Fruit fly (Drosophila melanogaster) whole organism, embryonic: ENCODE data around the gene neur.

Source experiments
- CG10462 ChIP-seq: fragments of 200-800 bp; sonication (Bioruptor generic); optimal IDR thresholded peaks from 2 replicates; lab custom pipeline; 2016; ENCODE audit warnings: missing biosample characterization, missing genetic modification characterization
- CG10565 ChIP-seq: fragments of 200-800 bp; sonication (Bioruptor generic); optimal IDR thresholded peaks from 3 replicates; lab custom pipeline; 2016; ENCODE audit warnings: missing biosample characterization, mild to moderate bottlenecking, missing genetic modification characterization
- CG11398 ChIP-seq: fragments of 200-800 bp; sonication (Bioruptor generic); optimal IDR thresholded peaks from 2 replicates; lab custom pipeline; 2016; ENCODE audit warnings: missing biosample characterization, missing genetic modification characterization
- CG14014 ChIP-seq: fragments of 200-800 bp; sonication (Bioruptor generic); IDR thresholded peaks from 2 replicates; pipeline ENCODE4 v1.3.6; 2022; ENCODE audit warnings: missing biosample characterization, missing genetic modification characterization
- CG14050 ChIP-seq: fragments of 200-800 bp; sonication (Bioruptor generic); IDR thresholded peaks from 3 replicates; pipeline ENCODE4 v1.3.6; 2022; ENCODE audit warnings: missing biosample characterization, missing genetic modification characterization
- CG14710 ChIP-seq: fragments of 200-800 bp; sonication (Bioruptor generic); optimal IDR thresholded peaks from 3 replicates; lab custom pipeline; 2019; ENCODE audit warnings: missing biosample characterization, mild to moderate bottlenecking, missing genetic modification characterization, moderate library complexity
- CG17186 ChIP-seq: fragments of 200-800 bp; sonication (Bioruptor generic); optimal IDR thresholded peaks from 3 replicates; lab custom pipeline; 2017; ENCODE audit warnings: missing biosample characterization, missing genetic modification reagents, missing genetic modification characterization
- CG17912 ChIP-seq: fragments of 200-800 bp; sonication (Bioruptor generic); optimal IDR thresholded peaks from 2 replicates; lab custom pipeline; 2018; ENCODE audit warnings: missing biosample characterization, mild to moderate bottlenecking, missing genetic modification characterization
- CG18476 ChIP-seq: fragments of 200-800 bp; sonication (Bioruptor generic); optimal IDR thresholded peaks from 2 replicates; lab custom pipeline; 2016; ENCODE audit warnings: missing biosample characterization, mild to moderate bottlenecking, missing genetic modification characterization
- CG2120 ChIP-seq: fragments of 200-800 bp; sonication (Bioruptor generic); optimal IDR thresholded peaks from 3 replicates; lab custom pipeline; 2016; ENCODE audit warnings: missing biosample characterization, missing genetic modification characterization
- CG30020 ChIP-seq: fragments of 200-800 bp; optimal IDR thresholded peaks from 2 replicates; lab custom pipeline; 2019; ENCODE audit warnings: missing biosample characterization, mild to moderate bottlenecking, missing genetic modification characterization, moderate library complexity
- CG31224 ChIP-seq: fragments of 200-800 bp; sonication (Bioruptor generic); IDR thresholded peaks from 2 replicates; pipeline ENCODE4 v1.3.6; 2022; ENCODE audit warnings: missing biosample characterization, missing genetic modification characterization
- CG34422 ChIP-seq: fragments of 200-800 bp; sonication (Bioruptor generic); IDR thresholded peaks from 3 replicates; pipeline ENCODE4 v1.3.6; 2022; ENCODE audit warnings: missing biosample characterization, missing genetic modification characterization
- CG3995 ChIP-seq: fragments of 200-800 bp; sonication (Bioruptor generic); optimal IDR thresholded peaks from 3 replicates; lab custom pipeline; 2016; ENCODE audit warnings: missing biosample characterization, missing genetic modification characterization
- CG4854 ChIP-seq: fragments of 200-800 bp; sonication (Bioruptor generic); optimal IDR thresholded peaks from 2 replicates; lab custom pipeline; 2016; ENCODE audit warnings: missing biosample characterization, missing genetic modification characterization, inconsistent platforms
- CG6765 ChIP-seq: fragments of 200-800 bp; sonication (Bioruptor generic); optimal IDR thresholded peaks from 3 replicates; lab custom pipeline; 2017; ENCODE audit warnings: missing biosample characterization, mild to moderate bottlenecking, missing genetic modification characterization
- CG7372 ChIP-seq: fragments of 200-800 bp; sonication (Bioruptor generic); IDR thresholded peaks from 2 replicates; pipeline ENCODE4 v1.3.6; 2022; ENCODE audit warnings: missing biosample characterization, missing genetic modification characterization
- CG7556 ChIP-seq: fragments of 200-800 bp; sonication (Bioruptor generic); optimal IDR thresholded peaks from 2 replicates; lab custom pipeline; 2017; ENCODE audit warnings: missing biosample characterization, mild to moderate bottlenecking, missing genetic modification characterization
- CG7745 ChIP-seq: fragments of 200-800 bp; sonication (Bioruptor generic); optimal IDR thresholded peaks from 2 replicates; lab custom pipeline; 2018; ENCODE audit warnings: missing biosample characterization, mild to moderate bottlenecking, missing genetic modification characterization, moderate library complexity
- CG7928 ChIP-seq: fragments of 200-800 bp; sonication (Bioruptor generic); optimal IDR thresholded peaks from 2 replicates; lab custom pipeline; 2017; ENCODE audit warnings: missing biosample characterization, mild to moderate bottlenecking, missing genetic modification characterization
- CkIIα-i1 ChIP-seq: fragments of 200-800 bp; sonication (Bioruptor generic); IDR thresholded peaks from 2 replicates; pipeline ENCODE4 v1.3.6; 2022; ENCODE audit warnings: missing biosample characterization, missing genetic modification characterization
- D ChIP-seq, 2 experiments: fragments of 200-800 bp in 1 of 2; fragments of >200 bp in 1 of 2; sonication (Bioruptor generic) in 1 of 2; optimal IDR thresholded peaks; 2 replicates in 1 of 2; 3 replicates in 1 of 2; lab custom pipeline; 2017; ENCODE audit warnings: mild to moderate bottlenecking in 1 of 2, missing biosample characterization in 1 of 2, missing genetic modification characterization in 1 of 2, missing genetic modification reagents in 1 of 2
- Dbx ChIP-seq: fragments of 200-800 bp; sonication (Bioruptor generic); IDR thresholded peaks from 3 replicates; pipeline ENCODE4 v1.3.6; 2022; ENCODE audit warnings: missing biosample characterization, missing genetic modification characterization
- Doc3 ChIP-seq: fragments of 200-800 bp; sonication (Bioruptor generic); IDR thresholded peaks from 3 replicates; pipeline ENCODE4 v1.3.6; 2022; ENCODE audit warnings: missing biosample characterization, missing genetic modification characterization; ENCODE audit not compliant: partially characterized antibody
- Elba2 ChIP-seq: fragments of 200-800 bp; sonication (Bioruptor generic); optimal IDR thresholded peaks from 3 replicates; lab custom pipeline; 2016; ENCODE audit warnings: missing biosample characterization, missing genetic modification characterization
- H15 ChIP-seq: fragments of 200-800 bp; sonication (Bioruptor generic); IDR thresholded peaks from 3 replicates; pipeline ENCODE4 v1.3.6; 2022; ENCODE audit warnings: missing biosample characterization, missing genetic modification characterization
- HLH54F ChIP-seq: fragments of 200-800 bp; sonication (Bioruptor generic); optimal IDR thresholded peaks from 3 replicates; lab custom pipeline; 2016; ENCODE audit warnings: missing biosample characterization, missing genetic modification characterization
- Hmr ChIP-seq: fragments of 200-800 bp; sonication (Bioruptor generic); optimal IDR thresholded peaks from 3 replicates; lab custom pipeline; 2017; ENCODE audit warnings: mild to moderate bottlenecking, missing biosample characterization, missing genetic modification reagents, missing genetic modification characterization
- NK7.1 ChIP-seq: fragments of 200-800 bp; sonication (Bioruptor generic); optimal IDR thresholded peaks from 3 replicates; lab custom pipeline; 2016; ENCODE audit warnings: missing biosample characterization, missing genetic modification characterization
- Nf-YB ChIP-seq: fragments of 200-800 bp; sonication (Bioruptor generic); optimal IDR thresholded peaks from 3 replicates; lab custom pipeline; 2019; ENCODE audit warnings: missing biosample characterization, mild to moderate bottlenecking, missing genetic modification characterization, moderate library complexity
- YL-1 ChIP-seq: fragments of 200-800 bp; sonication (Bioruptor generic); optimal IDR thresholded peaks from 3 replicates; lab custom pipeline; 2017; ENCODE audit warnings: missing biosample characterization, mild to moderate bottlenecking, missing genetic modification characterization
- cato ChIP-seq: fragments of 200-800 bp; sonication (Bioruptor generic); optimal IDR thresholded peaks from 2 replicates; lab custom pipeline; 2016; ENCODE audit warnings: missing biosample characterization, missing genetic modification characterization, borderline replicate concordance
- chif ChIP-seq, 2 experiments: fragments of 200-800 bp; sonication (Bioruptor generic); optimal IDR thresholded peaks; 3 replicates each; lab custom pipeline; 2016; ENCODE audit warnings: missing biosample characterization in 2 of 2, missing genetic modification characterization in 2 of 2
- chn ChIP-seq: fragments of 200-800 bp; sonication (Bioruptor generic); optimal IDR thresholded peaks from 2 replicates; lab custom pipeline; 2016; ENCODE audit warnings: missing biosample characterization, missing genetic modification characterization
- crp ChIP-seq, 2 experiments: fragments of 200-800 bp; sonication (Bioruptor generic); optimal IDR thresholded peaks; 2 replicates in 1 of 2; 3 replicates in 1 of 2; lab custom pipeline; 2017; ENCODE audit warnings: missing biosample characterization in 2 of 2, missing genetic modification characterization in 2 of 2, mild to moderate bottlenecking in 1 of 2, moderate library complexity in 1 of 2
- fru ChIP-seq: fragments of >200 bp; optimal IDR thresholded peaks from 2 replicates; lab custom pipeline; 2017
- grn ChIP-seq: fragments of 200-800 bp; sonication (Bioruptor generic); optimal IDR thresholded peaks from 3 replicates; lab custom pipeline; 2017; ENCODE audit warnings: missing biosample characterization, missing genetic modification characterization
- gsb-n ChIP-seq: fragments of 200-800 bp; sonication (Bioruptor generic); optimal IDR thresholded peaks from 3 replicates; lab custom pipeline; 2018; ENCODE audit warnings: missing biosample characterization, mild to moderate bottlenecking, missing genetic modification characterization
- hbn ChIP-seq: fragments of 200-800 bp; sonication (Bioruptor generic); IDR thresholded peaks from 2 replicates; pipeline ENCODE4 v1.3.6; 2022; ENCODE audit warnings: missing biosample characterization, missing genetic modification characterization; ENCODE audit not compliant: partially characterized antibody
- jing ChIP-seq: fragments of 200-800 bp; sonication (Bioruptor generic); optimal IDR thresholded peaks from 2 replicates; lab custom pipeline; 2018; ENCODE audit warnings: missing biosample characterization, mild to moderate bottlenecking, missing genetic modification characterization
- mld ChIP-seq: fragments of 200-800 bp; sonication (Bioruptor generic); IDR thresholded peaks from 3 replicates; pipeline ENCODE4 v1.3.6; 2022; ENCODE audit warnings: missing biosample characterization, missing genetic modification characterization; ENCODE audit not compliant: partially characterized antibody
- nau ChIP-seq: fragments of 200-800 bp; sonication (Bioruptor generic); optimal IDR thresholded peaks from 3 replicates; lab custom pipeline; 2017; ENCODE audit warnings: missing biosample characterization, mild to moderate bottlenecking, missing genetic modification characterization, missing genetic modification reagents
- p53 ChIP-seq: fragments of 200-800 bp; sonication (Bioruptor generic); optimal IDR thresholded peaks from 2 replicates; lab custom pipeline; 2016; ENCODE audit warnings: missing biosample characterization, missing genetic modification characterization
- pb ChIP-seq: fragments of 200-800 bp; sonication (Bioruptor generic); optimal IDR thresholded peaks from 3 replicates; lab custom pipeline; 2016; ENCODE audit warnings: missing biosample characterization, missing genetic modification characterization
- psq ChIP-seq: fragments of 200-800 bp; sonication (Bioruptor generic); optimal IDR thresholded peaks from 2 replicates; lab custom pipeline; 2017; ENCODE audit warnings: missing biosample characterization, missing genetic modification characterization
- sd ChIP-seq: fragments of 200-800 bp; sonication (Bioruptor generic); optimal IDR thresholded peaks from 3 replicates; lab custom pipeline; 2018; ENCODE audit warnings: missing biosample characterization, mild to moderate bottlenecking, missing genetic modification characterization, moderate library complexity
- seq ChIP-seq: fragments of 200-800 bp; sonication (Bioruptor generic); IDR thresholded peaks from 2 replicates; pipeline ENCODE4 v1.3.6; 2022; ENCODE audit warnings: missing biosample characterization, missing genetic modification characterization
- trh ChIP-seq: fragments of 200-800 bp; sonication (Bioruptor generic); optimal IDR thresholded peaks from 2 replicates; lab custom pipeline; 2016; ENCODE audit warnings: missing biosample characterization, missing genetic modification characterization
- tup ChIP-seq: fragments of 200-800 bp; sonication (Bioruptor generic); optimal IDR thresholded peaks from 2 replicates; lab custom pipeline; 2016; ENCODE audit warnings: missing biosample characterization, mild to moderate bottlenecking, missing genetic modification characterization, moderate library complexity

Gene neur

dm6 chr3R:8992928-8993579 is 46.2 kb downstream of the neur start, which contains the start of gene CG11975 (continued):
- no peak for TF ChIP-seq sd
- TF ChIP-seq CG3995 (GFP tag; lab: Kevin White, UChicago) = peak; percentile 64
- peak; percentile 47 for TF ChIP-seq CG10462
- TF ChIP-seq H15 (GFP tag; lab: Robert Waterston, UW) = no peak
- TF ChIP-seq CG7928 = no peak
- no peak for TF ChIP-seq grn (GFP tag; lab: Kevin White, UChicago)
- TF ChIP-seq Nf-YB = peak; percentile 21
- TF ChIP-seq CG11398 (GFP tag; lab: Kevin White, UChicago) = peak; percentile 60
- TF ChIP-seq cato (GFP tag; lab: Kevin White, UChicago) = peak; percentile 55
- TF ChIP-seq CG10565 (GFP tag; lab: Kevin White, UChicago) = no peak
- TF ChIP-seq gsb-n = no peak
- no peak for TF ChIP-seq Elba2
- no peak for TF ChIP-seq CG17912 (GFP tag; lab: Kevin White, UChicago)
- no peak for TF ChIP-seq jing (GFP tag; lab: Kevin White, UChicago)
- TF ChIP-seq CG34422 (GFP tag; lab: Robert Waterston, UW) = peak; percentile 69; the same call in 1 of the 3 replicates
- peak; percentile 52; the same call in 1 of the 2 replicates for TF ChIP-seq hbn (GFP tag; lab: Robert Waterston, UW)
- no peak for TF ChIP-seq nau (GFP tag; lab: Kevin White, UChicago)
- TF ChIP-seq pb (GFP tag; lab: Kevin White, UChicago) = peak; percentile 64
- TF ChIP-seq CG6765 (GFP tag; lab: Kevin White, UChicago) = no peak
- TF ChIP-seq chn (GFP tag; lab: Kevin White, UChicago) = peak; percentile 95
- TF ChIP-seq chif (GFP tag; optimal IDR thresholded peaks at IDR 0.05; lab: Kevin White, UChicago) = peak; percentile 72 to 81
- no peak for TF ChIP-seq CG7745 (tag; lab: Kevin White, UChicago)
- peak; percentile 92 for TF ChIP-seq CG2120 (GFP tag; lab: Kevin White, UChicago)
- TF ChIP-seq CG18476 (GFP tag; lab: Kevin White, UChicago) = peak; percentile 65
- peak; percentile 67 for TF ChIP-seq trh (GFP tag; lab: Kevin White, UChicago)
- TF ChIP-seq Hmr (GFP tag; lab: Kevin White, UChicago) = peak; percentile 80
- peak; percentile 35 for TF ChIP-seq psq (GFP tag; lab: Kevin White, UChicago)
- peak; percentile 81; the same call in 2 of the 3 replicates for TF ChIP-seq Dbx (GFP tag; lab: Robert Waterston, UW)
- peak; percentile 77 for TF ChIP-seq YL-1 (GFP tag; lab: Kevin White, UChicago)
- peak; percentile 33 for TF ChIP-seq tup (GFP tag; lab: Kevin White, UChicago)
- TF ChIP-seq CG31224 (GFP tag; lab: Robert Waterston, UW) = 0 out of 2 replicates have a peak, but pooled peaks have one; percentile 6
- peak in 1 of 2 experiments; percentile 35 for TF ChIP-seq crp (GFP tag; optimal IDR thresholded peaks at IDR 0.05; lab: Kevin White, UChicago)
- no peak for TF ChIP-seq CG7372 (GFP tag; lab: Robert Waterston, UW)
- peak; percentile 66; the same call in 2 of the 3 replicates for TF ChIP-seq Doc3 (GFP tag; lab: Robert Waterston, UW)
- TF ChIP-seq p53 (GFP tag; lab: Kevin White, UChicago) = peak; percentile 31
- TF ChIP-seq CG7556 = peak; percentile 62
- TF ChIP-seq fru = no peak
- peak; percentile 57 for TF ChIP-seq D (optimal IDR thresholded peaks at IDR 0.05; lab: Kevin White, UChicago)
- peak; percentile 16 for TF ChIP-seq D (GFP tag; optimal IDR thresholded peaks at IDR 0.05; lab: Kevin White, UChicago)
- TF ChIP-seq CG17186 = no peak
- TF ChIP-seq seq = no peak
- peak; percentile 81 for TF ChIP-seq CG14710 (tag; lab: Kevin White, UChicago)
- peak; percentile 57; the same call in 1 of the 2 replicates for TF ChIP-seq CG14014
- TF ChIP-seq HLH54F = peak; percentile 92
- peak; percentile 63 for TF ChIP-seq CG30020 (tag; lab: Kevin White, UChicago)
- TF ChIP-seq mld (GFP tag; lab: Robert Waterston, UW) = no peak
- TF ChIP-seq CG14050 (GFP tag; lab: Robert Waterston, UW) = no peak
- TF ChIP-seq NK7.1 = peak; percentile 64
- peak; percentile 71 for TF ChIP-seq CG4854 (GFP tag; lab: Kevin White, UChicago)
- TF ChIP-seq CkIIα-i1 = no peak
